Fruit fly (Drosophila melanogaster) whole organism, prepupa: ENCODE measurements around the gene betaTub85D.

Experiments
- CG10669 ChIP-seq: fragments of 200-800 bp; sonication (Bioruptor generic); optimal IDR thresholded peaks from 3 replicates; lab custom pipeline; 2018; ENCODE audit warnings: missing biosample characterization, mild to moderate bottlenecking, missing genetic modification characterization, moderate library complexity
- CG16779 ChIP-seq: fragments of 200-800 bp; sonication (Bioruptor generic); optimal IDR thresholded peaks from 3 replicates; lab custom pipeline; 2017; ENCODE audit warnings: missing biosample characterization, mild to moderate bottlenecking, missing genetic modification characterization
- CG34406 ChIP-seq: fragments of 200-800 bp; sonication (Bioruptor generic); optimal IDR thresholded peaks from 3 replicates; lab custom pipeline; 2016; ENCODE audit warnings: missing biosample characterization, missing genetic modification characterization
- CG6808 ChIP-seq: fragments of 200-800 bp; sonication (Bioruptor generic); optimal IDR thresholded peaks from 3 replicates; lab custom pipeline; 2017; ENCODE audit warnings: missing biosample characterization, missing genetic modification characterization, mild to moderate bottlenecking, moderate library complexity, missing genetic modification reagents
- CG8319 ChIP-seq: fragments of 200-800 bp; sonication (Bioruptor generic); optimal IDR thresholded peaks from 3 replicates; lab custom pipeline; 2016; ENCODE audit warnings: missing biosample characterization, missing genetic modification characterization
- Eip78C ChIP-seq: fragments of 200-800 bp; sonication (Bioruptor generic); peaks from one replicate; lab custom pipeline; 2016; ENCODE audit warnings: missing biosample characterization, missing genetic modification characterization
- Hr38 ChIP-seq: sonication (Bioruptor generic); optimal IDR thresholded peaks from 2 replicates; lab custom pipeline; 2016; ENCODE audit warnings: missing biosample characterization, missing genetic modification characterization
- Sox102F ChIP-seq: fragments of 200-800 bp; sonication (Bioruptor generic); optimal IDR thresholded peaks from 2 replicates; lab custom pipeline; 2016; ENCODE audit warnings: missing biosample characterization, mild to moderate bottlenecking, missing genetic modification characterization
- Sox15 ChIP-seq: fragments of 200-800 bp; sonication (Bioruptor generic); optimal IDR thresholded peaks from 3 replicates; lab custom pipeline; 2016; ENCODE audit warnings: missing biosample characterization, missing genetic modification characterization
- achi ChIP-seq: fragments of 200-800 bp; sonication (Bioruptor generic); optimal IDR thresholded peaks from 3 replicates; lab custom pipeline; 2016; ENCODE audit warnings: missing biosample characterization, missing genetic modification characterization
- dac ChIP-seq: fragments of 200-800 bp; sonication (Bioruptor generic); optimal IDR thresholded peaks from 2 replicates; lab custom pipeline; 2017; ENCODE audit warnings: missing biosample characterization, mild to moderate bottlenecking, missing genetic modification characterization
- eg ChIP-seq: fragments of 200-800 bp; sonication (Bioruptor generic); IDR thresholded peaks from 3 replicates; pipeline ENCODE4 v1.3.6; 2022; ENCODE audit warnings: missing biosample characterization, missing genetic modification characterization
- fd59A ChIP-seq: fragments of 200-800 bp; sonication (Bioruptor generic); optimal IDR thresholded peaks from 2 replicates; lab custom pipeline; 2017; ENCODE audit warnings: missing biosample characterization, mild to moderate bottlenecking, missing genetic modification characterization, missing genetic modification reagents
- fkh ChIP-seq: fragments of 200-800 bp; sonication (Bioruptor generic); optimal IDR thresholded peaks from 3 replicates; lab custom pipeline; 2017; ENCODE audit warnings: missing biosample characterization, mild to moderate bottlenecking, missing genetic modification characterization, moderate library complexity
- svp ChIP-seq: fragments of 200-800 bp; sonication (Bioruptor generic); peaks from one replicate; lab custom pipeline; 2016; ENCODE audit warnings: missing biosample characterization, missing genetic modification characterization

The betaTub85D gene

DNA sequence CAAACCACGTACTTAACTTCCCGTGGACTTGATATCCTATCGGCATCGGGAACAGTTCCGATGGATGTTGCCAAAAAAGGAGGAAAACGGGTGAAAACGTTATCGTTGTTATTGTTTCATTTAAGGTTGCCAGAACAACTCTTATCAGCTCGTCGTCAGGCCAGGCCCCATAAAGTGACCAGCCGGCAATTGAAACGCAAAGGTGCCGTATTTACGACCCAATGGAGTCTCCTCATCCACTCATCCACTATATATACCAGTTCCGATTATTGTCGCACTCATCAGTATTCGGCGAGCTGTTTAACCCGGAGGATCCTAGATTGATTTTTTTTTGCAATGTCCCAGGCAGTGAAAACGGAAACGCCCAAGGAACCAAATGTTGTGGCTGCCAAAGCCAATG, 45.0 kb downstream of the betaTub85D start, which contains the start of gene Srr:
Gene Srr, plus strand, starts transcription at position 278 of the 400 bp plus-strand sequence.
- TF ChIP-seq Sox102F (no peak), svp (GFP tag; lab: Kevin White, UChicago) (peak; percentile 94)

DNA sequence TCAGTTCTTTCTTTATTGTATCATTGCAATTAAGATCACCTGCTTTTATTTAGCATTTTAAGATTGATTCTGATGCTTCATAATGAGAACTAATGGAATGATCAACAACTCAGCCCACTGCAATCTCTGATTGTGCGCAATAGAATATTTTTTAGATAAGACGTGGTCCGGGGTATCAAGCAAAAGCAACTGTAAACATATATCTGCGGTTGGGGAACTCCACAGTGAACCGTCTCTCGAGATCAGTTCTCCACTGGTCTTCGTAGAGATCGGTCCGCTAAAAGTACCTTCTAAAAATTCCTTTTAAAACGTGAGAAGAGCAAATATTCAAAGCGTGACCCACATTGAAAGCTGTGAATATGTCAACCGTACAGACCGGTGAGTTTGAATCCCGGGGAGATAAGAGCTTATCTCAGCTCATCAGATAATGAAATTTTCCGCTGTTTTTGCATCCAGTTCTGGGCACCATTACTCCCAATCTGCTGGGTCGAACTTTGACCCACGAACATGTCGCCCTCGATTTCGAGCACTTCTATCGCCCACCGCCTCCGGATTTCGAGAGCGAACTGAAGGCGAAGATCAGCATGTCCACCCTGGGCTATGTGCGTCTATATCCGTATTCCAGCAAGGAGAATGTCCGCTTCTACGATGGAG, 46.9 kb downstream of the betaTub85D start, which contains the start of gene CG18473:
Gene CG18473, plus strand, starts transcription at position 240 of the 654 bp plus-strand sequence.
- TF ChIP-seq svp (GFP tag; lab: Kevin White, UChicago): peak; percentile 93
- TF ChIP-seq CG10669: no peak
- TF ChIP-seq fkh: peak; percentile 10
- peak; percentile 65 for TF ChIP-seq Eip78C (GFP tag; lab: Kevin White, UChicago)
- TF ChIP-seq, all 60 proteins: peak for 3

DNA sequence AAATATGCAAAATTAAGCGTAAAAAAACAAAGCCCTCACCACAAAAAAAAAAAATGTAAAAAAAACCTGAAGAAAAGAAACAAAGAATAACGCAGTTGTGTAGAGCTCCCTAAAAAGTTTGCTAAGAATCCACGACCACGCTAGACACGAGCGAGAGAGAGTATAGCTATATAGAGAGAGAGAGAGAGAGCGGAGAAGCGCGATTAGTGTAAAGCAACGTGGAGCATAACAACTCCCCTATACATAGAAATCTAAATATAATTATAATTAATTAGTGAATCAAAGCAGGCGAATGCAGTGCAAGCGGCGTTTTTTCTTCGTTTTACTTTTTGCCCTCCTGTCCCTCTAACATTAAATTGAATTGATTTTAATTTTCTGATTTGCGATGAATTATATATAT, 50.7 kb downstream of the betaTub85D start:
- no peak for TF ChIP-seq Sox15 (GFP tag; lab: Kevin White, UChicago)
- no peak for TF ChIP-seq CG8319
- TF ChIP-seq dac (GFP tag; lab: Kevin White, UChicago): no peak
- TF ChIP-seq CG34406: no peak
- no peak for TF ChIP-seq achi
- TF ChIP-seq CG16779 (tag; lab: Kevin White, UChicago): no peak
- no peak for TF ChIP-seq Hr38 (GFP tag; lab: Kevin White, UChicago)
- no peak for TF ChIP-seq CG10669
- TF ChIP-seq fd59A: no peak
- no peak for TF ChIP-seq CG6808 (GFP tag; lab: Kevin White, UChicago)
- no peak for TF ChIP-seq eg (GFP tag; lab: Robert Waterston, UW)
